Worm (Caenorhabditis elegans) whole organism, L3 larva: ENCODE measurements around the gene Y57G11C.5.

Experiments used
- R02D3.7 ChIP-seq: fragments of 150-350 bp; optimal IDR thresholded peaks from 2 replicates; lab custom pipeline; 2014; ENCODE audit warnings: missing biosample characterization, missing genetic modification characterization
- aly-2 ChIP-seq: fragments of 150-350 bp; optimal IDR thresholded peaks from 2 replicates; lab custom pipeline; 2014; ENCODE audit warnings: missing biosample characterization, missing genetic modification characterization
- ama-1 ChIP-seq: fragments of 150-350 bp; optimal IDR thresholded peaks from 2 replicates; lab custom pipeline; 2018
- ceh-16 ChIP-seq: sonication (generic microtip); optimal IDR thresholded peaks from 2 replicates; lab custom pipeline; 2017; ENCODE audit warnings: missing biosample characterization, missing genetic modification characterization
- ceh-28 ChIP-seq: fragments of 150-350 bp; optimal IDR thresholded peaks from 2 replicates; lab custom pipeline; 2014; ENCODE audit warnings: missing biosample characterization, missing genetic modification reagents, missing genetic modification characterization
- ceh-82 ChIP-seq: fragments of 150-350 bp; optimal IDR thresholded peaks from 2 replicates; lab custom pipeline; 2014; ENCODE audit warnings: missing biosample characterization, missing genetic modification characterization
- ceh-9 ChIP-seq: sonication (generic microtip); optimal IDR thresholded peaks from 2 replicates; lab custom pipeline; 2018; ENCODE audit warnings: missing biosample characterization, missing genetic modification characterization
- egl-27 ChIP-seq: sonication (generic microtip); optimal IDR thresholded peaks from 4 replicates; lab custom pipeline; 2017; ENCODE audit warnings: missing biosample characterization, missing genetic modification reagents, missing genetic modification characterization
- egl-5 ChIP-seq: fragments of 150-350 bp; optimal IDR thresholded peaks from 2 replicates; lab custom pipeline; 2017; ENCODE audit warnings: missing biosample characterization, missing genetic modification reagents, missing genetic modification characterization, inconsistent platforms
- elt-1 ChIP-seq: fragments of 150-350 bp; optimal IDR thresholded peaks from 2 replicates; lab custom pipeline; 2014; ENCODE audit warnings: missing biosample characterization, missing genetic modification characterization
- elt-2 ChIP-seq: sonication (generic microtip); optimal IDR thresholded peaks from 2 replicates; lab custom pipeline; 2016; ENCODE audit warnings: missing genetic modification reagents, mild to moderate bottlenecking, missing genetic modification characterization, missing compliant biosample characterization
- elt-3 ChIP-seq, 3 experiments: fragments of 150-350 bp in 1 of 3; sonication (generic microtip) in 2 of 3; optimal IDR thresholded peaks; 2 replicates in 2 of 3; 4 replicates in 1 of 3; lab custom pipeline; 2014 to 2017; ENCODE audit warnings: missing biosample characterization in 3 of 3, missing genetic modification characterization in 3 of 3
- fkh-10 ChIP-seq: sonication (generic microtip); optimal IDR thresholded peaks from 2 replicates; lab custom pipeline; 2017; ENCODE audit warnings: missing biosample characterization, missing genetic modification reagents, missing genetic modification characterization
- fkh-2 ChIP-seq: fragments of 150-350 bp; optimal IDR thresholded peaks from 2 replicates; lab custom pipeline; 2014; ENCODE audit warnings: missing biosample characterization, missing genetic modification reagents, missing genetic modification characterization
- fos-1 ChIP-seq: fragments of 150-350 bp; optimal IDR thresholded peaks from 2 replicates; lab custom pipeline; 2014; ENCODE audit warnings: missing biosample characterization, missing genetic modification characterization
- hmg-11 ChIP-seq: sonication (generic microtip); optimal IDR thresholded peaks from 2 replicates; lab custom pipeline; 2016; ENCODE audit warnings: missing genetic modification characterization, missing compliant biosample characterization
- jun-1 ChIP-seq: fragments of 150-350 bp; optimal IDR thresholded peaks from 2 replicates; lab custom pipeline; 2014; ENCODE audit warnings: missing biosample characterization, missing genetic modification reagents, missing genetic modification characterization
- lin-15B ChIP-seq: fragments of 150-350 bp; optimal IDR thresholded peaks from 2 replicates; lab custom pipeline; 2014; ENCODE audit warnings: missing biosample characterization, missing genetic modification characterization
- lin-39 ChIP-seq: fragments of 150-350 bp; optimal IDR thresholded peaks from 2 replicates; lab custom pipeline; 2018; ENCODE audit warnings: missing biosample characterization, missing genetic modification reagents, missing genetic modification characterization
- lsy-12 ChIP-seq: sonication (generic microtip); optimal IDR thresholded peaks from 2 replicates; lab custom pipeline; 2016; ENCODE audit warnings: mild to moderate bottlenecking, missing genetic modification characterization, missing compliant biosample characterization
- mdl-1 ChIP-seq: fragments of 150-350 bp; optimal IDR thresholded peaks from 2 replicates; lab custom pipeline; 2014; ENCODE audit warnings: missing biosample characterization, missing genetic modification characterization
- nfya-1 ChIP-seq: sonication (generic microtip); optimal IDR thresholded peaks from 2 replicates; lab custom pipeline; 2017; ENCODE audit warnings: missing genetic modification characterization, mild to moderate bottlenecking, missing compliant biosample characterization, antibody characterized with exemption, moderate library complexity; ENCODE audit not compliant: insufficient read depth
- nhr-11 ChIP-seq: fragments of 150-350 bp; optimal IDR thresholded peaks from 2 replicates; lab custom pipeline; 2014; ENCODE audit warnings: missing biosample characterization, missing genetic modification characterization
- nhr-23 ChIP-seq: fragments of 150-350 bp; optimal IDR thresholded peaks from 2 replicates; lab custom pipeline; 2014; ENCODE audit warnings: missing biosample characterization, missing genetic modification reagents, missing genetic modification characterization
- nhr-237 ChIP-seq: fragments of 150-350 bp; optimal IDR thresholded peaks from 2 replicates; lab custom pipeline; 2014; ENCODE audit warnings: missing biosample characterization, missing genetic modification characterization
- nhr-25 ChIP-seq: sonication (generic microtip); optimal IDR thresholded peaks from 2 replicates; lab custom pipeline; 2017; ENCODE audit warnings: missing biosample characterization, missing genetic modification characterization
- nhr-43 ChIP-seq: sonication (generic microtip); optimal IDR thresholded peaks from 2 replicates; lab custom pipeline; 2016; ENCODE audit warnings: mild to moderate bottlenecking, missing genetic modification characterization, missing compliant biosample characterization; ENCODE audit not compliant: poor library complexity, severe bottlenecking
- nhr-67 ChIP-seq: fragments of 150-350 bp; optimal IDR thresholded peaks from 2 replicates; lab custom pipeline; 2014; ENCODE audit warnings: missing biosample characterization, missing genetic modification characterization
- nhr-76 ChIP-seq: fragments of 150-350 bp; sonication (generic microtip); optimal IDR thresholded peaks from 5 replicates; lab custom pipeline; 2014; ENCODE audit warnings: missing biosample characterization, missing genetic modification characterization
- nhr-77 ChIP-seq: fragments of 150-350 bp; optimal IDR thresholded peaks from 2 replicates; lab custom pipeline; 2014; ENCODE audit warnings: missing biosample characterization, missing genetic modification characterization
- pha-4 ChIP-seq: fragments of 150-350 bp; optimal IDR thresholded peaks from 2 replicates; lab custom pipeline; 2014; ENCODE audit warnings: missing biosample characterization, missing genetic modification reagents, missing genetic modification characterization
- pqm-1 ChIP-seq: fragments of 150-350 bp; optimal IDR thresholded peaks from 2 replicates; lab custom pipeline; 2017; ENCODE audit warnings: missing biosample characterization, missing genetic modification characterization, inconsistent platforms
- sea-2 ChIP-seq: fragments of 150-350 bp; sonication (generic microtip); optimal IDR thresholded peaks from 4 replicates; lab custom pipeline; 2014; ENCODE audit warnings: missing biosample characterization, missing genetic modification reagents, missing genetic modification characterization
- skn-1 ChIP-seq: fragments of 150-350 bp; optimal IDR thresholded peaks from 2 replicates; lab custom pipeline; 2014; ENCODE audit warnings: missing biosample characterization, missing genetic modification characterization
- snpc-4 ChIP-seq: fragments of 150-350 bp; optimal IDR thresholded peaks from 2 replicates; lab custom pipeline; 2014; ENCODE audit warnings: missing biosample characterization, missing genetic modification characterization
- tbx-2 ChIP-seq: sonication (generic microtip); optimal IDR thresholded peaks from 2 replicates; lab custom pipeline; 2016; ENCODE audit warnings: mild to moderate bottlenecking, missing genetic modification characterization, missing compliant biosample characterization
- unc-62 ChIP-seq: fragments of 150-350 bp; sonication (generic microtip); optimal IDR thresholded peaks from 4 replicates; lab custom pipeline; 2014; ENCODE audit warnings: missing biosample characterization, missing genetic modification reagents, missing genetic modification characterization
- ztf-11 ChIP-seq: fragments of 150-350 bp; optimal IDR thresholded peaks from 2 replicates; lab custom pipeline; 2014; ENCODE audit warnings: missing biosample characterization, missing genetic modification characterization
- ztf-4 ChIP-seq: fragments of 150-350 bp; optimal IDR thresholded peaks from 2 replicates; lab custom pipeline; 2014; ENCODE audit warnings: missing biosample characterization, missing genetic modification characterization

The Y57G11C.5 gene

ce11 chrIV:14797849-14798248, 32.6 kb upstream of the Y57G11C.5 start, which contains the start of gene arl-8:
TSS of gene arl-8 (plus strand) at chrIV:14798149.
- TF ChIP-seq R02D3.7 (tag; lab: Kevin White, UChicago) (no peak), ztf-11 (no peak), pqm-1 (no peak), ceh-9 (tag; lab: Kevin White, UChicago) (no peak), fos-1 (no peak)

ce11 chrIV:14797354-14797753, 32.1 kb upstream of the Y57G11C.5 start, which contains the start of the genes Y57G11C.1147 and nuo-3:
TSS of gene Y57G11C.1147 (minus strand) at chrIV:14797514.
TSS of gene nuo-3 (minus strand) at chrIV:14797544.
- no peak for TF ChIP-seq elt-2 (tag; lab: Kevin White, UChicago)
- no peak for TF ChIP-seq sea-2 (GFP tag; lab: Kevin White, UChicago)
- TF ChIP-seq snpc-4 (tag; lab: Kevin White, UChicago) = no peak
- peak; percentile 75 for TF ChIP-seq lin-39 (tag; lab: Kevin White, UChicago)
- TF ChIP-seq mdl-1 (tag; lab: Kevin White, UChicago) = no peak
- no peak for TF ChIP-seq fos-1
- peak; percentile 30 for TF ChIP-seq hmg-11 (tag; lab: Kevin White, UChicago)
- TF ChIP-seq elt-3 (tag; optimal IDR thresholded peaks at IDR 0.05; lab: Kevin White, UChicago) = no peak
- no peak for TF ChIP-seq nhr-11 (tag; lab: Kevin White, UChicago)
- peak; percentile 45 for TF ChIP-seq lin-15B (tag; lab: Kevin White, UChicago)
- peak; percentile 18 for TF ChIP-seq ama-1 (lab: Kevin White, UChicago)
- no peak for TF ChIP-seq ceh-28 (tag; lab: Kevin White, UChicago)
- TF ChIP-seq jun-1 (tag; lab: Kevin White, UChicago) = no peak
- no peak for TF ChIP-seq nhr-237 (tag; lab: Kevin White, UChicago)
- TF ChIP-seq nhr-67 (tag; lab: Kevin White, UChicago) = no peak
- no peak for TF ChIP-seq egl-27
- TF ChIP-seq nfya-1 (tag; lab: Kevin White, UChicago) = peak; percentile 80
- TF ChIP-seq ceh-82 (tag; lab: Kevin White, UChicago) = no peak
- no peak for TF ChIP-seq nhr-77 (tag; lab: Kevin White, UChicago)
- peak; percentile 67 for TF ChIP-seq R02D3.7 (tag; lab: Kevin White, UChicago)
- TF ChIP-seq, all 47 proteins: peak for 6

DNA sequence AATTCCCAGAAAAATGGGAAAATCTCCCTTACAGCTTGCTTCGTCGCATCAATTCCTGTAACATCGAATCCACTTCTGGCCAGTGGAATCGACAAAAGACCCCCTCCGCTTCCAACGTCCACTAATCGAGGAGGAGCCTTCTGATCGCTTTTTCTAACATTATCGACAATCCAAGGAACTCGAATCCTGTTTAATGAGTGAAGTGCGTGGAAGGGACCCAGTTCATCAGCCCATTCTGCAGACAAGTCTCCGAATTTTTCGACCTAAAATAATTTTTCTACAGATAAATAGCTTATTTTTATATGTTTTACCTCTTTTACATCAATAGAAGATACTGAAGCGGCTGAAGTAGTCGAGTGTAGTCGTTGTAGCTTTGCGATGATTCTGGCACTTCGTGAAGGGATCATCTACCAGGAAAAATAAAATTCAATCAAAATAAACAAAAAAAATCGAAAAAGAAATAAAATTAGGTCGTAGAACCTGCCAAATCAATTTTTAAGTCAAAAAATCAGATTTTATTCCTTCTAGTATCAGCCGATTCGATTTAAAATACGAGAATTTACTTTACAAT, 30.8 kb upstream of the Y57G11C.5 start, which contains the start of gene coq-3:
Gene coq-3, minus strand, starts transcription at position 407 of the 571 bp plus-strand sequence.
- TF ChIP-seq fkh-2 (no peak), nhr-11 (tag; lab: Kevin White, UChicago) (no peak), nhr-43 (tag; lab: Kevin White, UChicago) (peak; percentile 15), mdl-1 (tag; lab: Kevin White, UChicago) (no peak), nfya-1 (tag; lab: Kevin White, UChicago) (no peak), ztf-4 (peak; percentile 5), lin-15B (tag; lab: Kevin White, UChicago) (no peak), egl-27 (no peak), ceh-16 (tag; lab: Kevin White, UChicago) (no peak), lsy-12 (tag; lab: Kevin White, UChicago) (no peak), skn-1 (tag; lab: Kevin White, UChicago) (no peak), tbx-2 (tag; lab: Kevin White, UChicago) (no peak), pha-4 (tag; lab: Kevin White, UChicago) (no peak), unc-62 (GFP tag; lab: Kevin White, UChicago) (no peak), elt-3 (tag; optimal IDR thresholded peaks at IDR 0.05; lab: Kevin White, UChicago) (no peak), fos-1 (no peak), lin-39 (tag; lab: Kevin White, UChicago) (no peak), aly-2 (tag; lab: Kevin White, UChicago) (no peak), ama-1 (lab: Kevin White, UChicago) (peak; percentile 83), fkh-10 (GFP tag; lab: Kevin White, UChicago) (no peak)

- TF ChIP-seq mdl-1 (tag; lab: Kevin White, UChicago) (peak; percentile 23), jun-1 (tag; lab: Kevin White, UChicago) (peak; percentile 21), nhr-76 (tag; lab: Kevin White, UChicago) (no peak), hmg-11 (tag; lab: Kevin White, UChicago) (peak; percentile 48), ceh-9 (tag; lab: Kevin White, UChicago) (no peak), ama-1 (lab: Kevin White, UChicago) (peak; percentile 55), nhr-23 (tag; lab: Kevin White, UChicago) (peak; percentile 43), nhr-25 (tag; lab: Kevin White, UChicago) (peak; percentile 75), egl-5 (tag; lab: Kevin White, UChicago) (no peak), elt-2 (tag; lab: Kevin White, UChicago) (peak; percentile 45), sea-2 (GFP tag; lab: Kevin White, UChicago) (peak; percentile 97), lsy-12 (tag; lab: Kevin White, UChicago) (peak; percentile 59), pqm-1 (peak; percentile 17), R02D3.7 (tag; lab: Kevin White, UChicago) (peak; percentile 24), pha-4 (tag; lab: Kevin White, UChicago) (peak; percentile 60), elt-1 (tag; lab: Kevin White, UChicago) (peak; percentile 5), ztf-4 (peak; percentile 28), nfya-1 (tag; lab: Kevin White, UChicago) (peak; percentile 71), nhr-11 (tag; lab: Kevin White, UChicago) (no peak), lin-15B (tag; lab: Kevin White, UChicago) (peak; percentile 17), snpc-4 (tag; lab: Kevin White, UChicago) (no peak), nhr-43 (tag; lab: Kevin White, UChicago) (peak; percentile 12), lin-39 (tag; lab: Kevin White, UChicago) (peak; percentile 15), ceh-28 (tag; lab: Kevin White, UChicago) (peak; percentile 70)
These were observed 28.8 kb upstream of the Y57G11C.5 start for ce11 chrIV:14793900-14794624.
